5 fruit fly cellular contexts compared by ENCODE assay signal in genomic region chrX:9495945-9496445, dm6.
TF ChIP-seq lines count a peak whose summit lies in the region.

No protein-coding gene starts in this region.

- no peak for TF ChIP-seq CTCF in whole organism, embryonic (GFP tag; optimal IDR thresholded peaks at IDR 0.05; lab: Kevin White, UChicago)

TF ChIP-seq in whole organism, 6 proteins besides CTCF, POLR2A, EP300 and RAD21:
- TF ChIP-seq pan (optimal IDR thresholded peaks at IDR 0.05; lab: Kevin White, UChicago) (no peak), Dll (optimal IDR thresholded peaks at IDR 0.05; lab: Kevin White, UChicago) (peak; percentile 88), usp (GFP tag; optimal IDR thresholded peaks at IDR 0.05; lab: Kevin White, UChicago) (no peak), psq (optimal IDR thresholded peaks at IDR 0.05; lab: Kevin White, UChicago) (no peak), CG8478 (optimal IDR thresholded peaks at IDR 0.05; lab: Kevin White, UChicago) (no peak), EcR (GFP tag; optimal IDR thresholded peaks at IDR 0.05; lab: Kevin White, UChicago) (no peak)

TF ChIP-seq in whole organism, embryonic, 481 proteins besides CTCF, POLR2A, EP300 and RAD21 (continues in another document):
- no peak for TF ChIP-seq CHES-1-like (GFP tag; optimal IDR thresholded peaks at IDR 0.05; lab: Kevin White, UChicago)
- TF ChIP-seq Dad (GFP tag; optimal IDR thresholded peaks at IDR 0.05; lab: Kevin White, UChicago): no peak
- peak; percentile 37; the same call in 1 of the 3 replicates for TF ChIP-seq ci (GFP tag; IDR thresholded peaks at IDR 0.05; lab: Robert Waterston, UW)
- TF ChIP-seq CG5180 (GFP tag; optimal IDR thresholded peaks at IDR 0.05; lab: Kevin White, UChicago): peak; percentile 18
- TF ChIP-seq Fer2 (tag; optimal IDR thresholded peaks at IDR 0.05; lab: Kevin White, UChicago): no peak
- TF ChIP-seq psq (GFP tag; optimal IDR thresholded peaks at IDR 0.05; lab: Kevin White, UChicago): no peak
- no peak for TF ChIP-seq CG33557 (GFP tag; optimal IDR thresholded peaks at IDR 0.05; lab: Kevin White, UChicago)
- peak; percentile 63 for TF ChIP-seq pfk (GFP tag; optimal IDR thresholded peaks at IDR 0.05; lab: Kevin White, UChicago)
- no peak for TF ChIP-seq hbn (GFP tag; IDR thresholded peaks at IDR 0.05; lab: Robert Waterston, UW; ENCODE audit: partially characterized antibody)
- TF ChIP-seq Drgx (GFP tag; IDR thresholded peaks at IDR 0.05; lab: Robert Waterston, UW): peak; percentile 41; the same call in 1 of the 2 replicates
- peak; percentile 59 for TF ChIP-seq yki (optimal IDR thresholded peaks at IDR 0.05; lab: Kevin White, UChicago)
- peak; percentile 65 for TF ChIP-seq CG15479 (GFP tag; optimal IDR thresholded peaks at IDR 0.05; lab: Kevin White, UChicago)
- TF ChIP-seq inv (GFP tag; IDR thresholded peaks at IDR 0.05; lab: Robert Waterston, UW; ENCODE audit: partially characterized antibody): no peak
- TF ChIP-seq CG4404 (GFP tag; IDR thresholded peaks at IDR 0.05; lab: Robert Waterston, UW): no peak
- no peak for TF ChIP-seq CG7357 (GFP tag; IDR thresholded peaks at IDR 0.05; lab: Robert Waterston, UW)
- TF ChIP-seq CG13287 (GFP tag; IDR thresholded peaks at IDR 0.05; lab: Robert Waterston, UW; ENCODE audit: partially characterized antibody): no peak
- no peak for TF ChIP-seq lab (GFP tag; optimal IDR thresholded peaks at IDR 0.05; lab: Kevin White, UChicago)
- TF ChIP-seq zf30C (GFP tag; optimal IDR thresholded peaks at IDR 0.05; lab: Kevin White, UChicago): peak; percentile 36
- TF ChIP-seq CrebB (tag; optimal IDR thresholded peaks at IDR 0.05; lab: Kevin White, UChicago): no peak
- TF ChIP-seq vfl (GFP tag; optimal IDR thresholded peaks at IDR 0.05; lab: Kevin White, UChicago): peak; percentile 2
- TF ChIP-seq sr (GFP tag; IDR thresholded peaks at IDR 0.05; lab: Robert Waterston, UW): no peak

TF ChIP-seq in whole organism, prepupa, 60 proteins besides CTCF, POLR2A, EP300 and RAD21 (continues in another document):
- no peak for TF ChIP-seq fd85E (GFP tag; optimal IDR thresholded peaks at IDR 0.05; lab: Kevin White, UChicago)
- TF ChIP-seq net (GFP tag; optimal IDR thresholded peaks at IDR 0.05; lab: Kevin White, UChicago): peak; percentile 57
- TF ChIP-seq vri (GFP tag; optimal IDR thresholded peaks at IDR 0.05; lab: Kevin White, UChicago): peak; percentile 50
- TF ChIP-seq achi (GFP tag; optimal IDR thresholded peaks at IDR 0.05; lab: Kevin White, UChicago): peak; percentile 27
- peak; percentile 11 for TF ChIP-seq acj6 (GFP tag; optimal IDR thresholded peaks at IDR 0.05; lab: Kevin White, UChicago)
- TF ChIP-seq CG10631 (GFP tag; optimal IDR thresholded peaks at IDR 0.05; lab: Kevin White, UChicago): peak; percentile 28
- peak; percentile 37 for TF ChIP-seq lz (GFP tag; optimal IDR thresholded peaks at IDR 0.05; lab: Kevin White, UChicago)
- TF ChIP-seq Sox14 (GFP tag; optimal IDR thresholded peaks at IDR 0.05; lab: Kevin White, UChicago): peak; percentile 51
- no peak for TF ChIP-seq Blimp-1 (GFP tag; optimal IDR thresholded peaks at IDR 0.05; lab: Kevin White, UChicago)
- peak; percentile 36 for TF ChIP-seq Lpt (GFP tag; optimal IDR thresholded peaks at IDR 0.05; lab: Kevin White, UChicago)
- TF ChIP-seq Sox102F (GFP tag; optimal IDR thresholded peaks at IDR 0.05; lab: Kevin White, UChicago): peak; percentile 45
- TF ChIP-seq OdsH (GFP tag; optimal IDR thresholded peaks at IDR 0.05; lab: Kevin White, UChicago): peak; percentile 48
- TF ChIP-seq esn (GFP tag; optimal IDR thresholded peaks at IDR 0.05; lab: Kevin White, UChicago): peak; percentile 65
- TF ChIP-seq svp (GFP tag; lab: Kevin White, UChicago): peak; percentile 69
- TF ChIP-seq CG16779 (tag; optimal IDR thresholded peaks at IDR 0.05; lab: Kevin White, UChicago): peak; percentile 27
- TF ChIP-seq pdm3 (GFP tag; optimal IDR thresholded peaks at IDR 0.05; lab: Kevin White, UChicago): peak; percentile 58
- no peak for TF ChIP-seq Sox15 (GFP tag; optimal IDR thresholded peaks at IDR 0.05; lab: Kevin White, UChicago)
- peak; percentile 7 for TF ChIP-seq CG6854 (GFP tag; optimal IDR thresholded peaks at IDR 0.05; lab: Kevin White, UChicago)
- TF ChIP-seq Eip78C (GFP tag; lab: Kevin White, UChicago): peak; percentile 92
- peak; percentile 23 for TF ChIP-seq Ets96B (tag; optimal IDR thresholded peaks at IDR 0.05; lab: Kevin White, UChicago)
- TF ChIP-seq Gug (GFP tag; IDR thresholded peaks at IDR 0.05; lab: Robert Waterston, UW): no peak
- TF ChIP-seq cyc (GFP tag; optimal IDR thresholded peaks at IDR 0.05; lab: Kevin White, UChicago): peak; percentile 35
- TF ChIP-seq CG6276 (GFP tag; optimal IDR thresholded peaks at IDR 0.05; lab: Kevin White, UChicago): peak; percentile 5

TF ChIP-seq in whole organism, pupa, 21 proteins besides CTCF, POLR2A, EP300 and RAD21:
- TF ChIP-seq CG13204 (GFP tag; optimal IDR thresholded peaks at IDR 0.05; lab: Kevin White, UChicago): peak; percentile 56
- peak; percentile 49 for TF ChIP-seq CG17806 (tag; optimal IDR thresholded peaks at IDR 0.05; lab: Kevin White, UChicago)
- TF ChIP-seq Ets98B (GFP tag; IDR thresholded peaks at IDR 0.05; lab: Robert Waterston, UW): 0 out of 2 replicates have a peak, but pooled peaks have one; percentile 19
- peak; percentile 10; the same call in 1 of the 2 replicates for TF ChIP-seq CG32121 (GFP tag; IDR thresholded peaks at IDR 0.05; lab: Robert Waterston, UW)
- peak; percentile 37 for TF ChIP-seq CG14655 (GFP tag; optimal IDR thresholded peaks at IDR 0.05; lab: Kevin White, UChicago)
- TF ChIP-seq Snoo (tag; optimal IDR thresholded peaks at IDR 0.05; lab: Kevin White, UChicago): peak; percentile 56
- TF ChIP-seq CG8159 (tag; optimal IDR thresholded peaks at IDR 0.05; lab: Kevin White, UChicago): peak; percentile 63
- TF ChIP-seq CG12605 (GFP tag; IDR thresholded peaks at IDR 0.05; lab: Robert Waterston, UW): peak; percentile 47
- peak; percentile 31 for TF ChIP-seq EcR (GFP tag; optimal IDR thresholded peaks at IDR 0.05; lab: Kevin White, UChicago)
- no peak for TF ChIP-seq rn (GFP tag; IDR thresholded peaks at IDR 0.05; lab: Robert Waterston, UW)
- TF ChIP-seq CG10348 (GFP tag; IDR thresholded peaks at IDR 0.05; lab: Robert Waterston, UW): no peak
- no peak for TF ChIP-seq CG8301 (tag; optimal IDR thresholded peaks at IDR 0.05; lab: Kevin White, UChicago)
- TF ChIP-seq CG9948 (tag; optimal IDR thresholded peaks at IDR 0.05; lab: Kevin White, UChicago): peak; percentile 54
- peak; percentile 64 for TF ChIP-seq Pif1B (GFP tag; optimal IDR thresholded peaks at IDR 0.05; lab: Kevin White, UChicago)
- TF ChIP-seq gl (tag; optimal IDR thresholded peaks at IDR 0.05; lab: Kevin White, UChicago): peak; percentile 58
- TF ChIP-seq Pif1A (GFP tag; optimal IDR thresholded peaks at IDR 0.05; lab: Kevin White, UChicago): peak; percentile 60
- TF ChIP-seq D1 (tag; optimal IDR thresholded peaks at IDR 0.05; lab: Kevin White, UChicago): peak; percentile 60
- TF ChIP-seq CG34367 (tag; optimal IDR thresholded peaks at IDR 0.05; lab: Kevin White, UChicago): peak; percentile 62
- peak; percentile 23; the same call in 1 of the 3 replicates for TF ChIP-seq CG4496 (GFP tag; IDR thresholded peaks at IDR 0.05; lab: Robert Waterston, UW)
- no peak for TF ChIP-seq fd96Ca (GFP tag; IDR thresholded peaks at IDR 0.05; lab: Robert Waterston, UW)
- TF ChIP-seq CG15710 (tag; optimal IDR thresholded peaks at IDR 0.05; lab: Kevin White, UChicago): peak; percentile 62

TF ChIP-seq in whole organism, wandering third instar larva, 38 proteins besides CTCF, POLR2A, EP300 and RAD21:
- TF ChIP-seq dl (GFP tag; optimal IDR thresholded peaks at IDR 0.05; lab: Kevin White, UChicago; ENCODE audit: insufficient read depth in 1 of 2, partially characterized antibody in 2 of 2): peak; percentile 23 to 56
- peak; percentile 59 for TF ChIP-seq CrebA (GFP tag; optimal IDR thresholded peaks at IDR 0.05; lab: Kevin White, UChicago; ENCODE audit: borderline replicate concordance)
- TF ChIP-seq Rel (GFP tag; optimal IDR thresholded peaks at IDR 0.05; lab: Kevin White, UChicago): no peak
- no peak for TF ChIP-seq Rel (tag; optimal IDR thresholded peaks at IDR 0.05; lab: Kevin White, UChicago)
- TF ChIP-seq OdsH (GFP tag; optimal IDR thresholded peaks at IDR 0.05; lab: Kevin White, UChicago): peak; percentile 8
- no peak for TF ChIP-seq Jra (GFP tag; optimal IDR thresholded peaks at IDR 0.05; lab: Kevin White, UChicago)
- no peak for TF ChIP-seq tai (GFP tag; optimal IDR thresholded peaks at IDR 0.05; lab: Kevin White, UChicago)
- no peak for TF ChIP-seq brk (GFP tag; optimal IDR thresholded peaks at IDR 0.05; lab: Kevin White, UChicago)
- no peak for TF ChIP-seq Myc (optimal IDR thresholded peaks at IDR 0.05; lab: Kevin White, UChicago)
- TF ChIP-seq pan (optimal IDR thresholded peaks at IDR 0.05; lab: Kevin White, UChicago): no peak
- no peak for TF ChIP-seq lola (GFP tag; optimal IDR thresholded peaks at IDR 0.05; lab: Kevin White, UChicago)
- TF ChIP-seq Hr83 (GFP tag; optimal IDR thresholded peaks at IDR 0.05; lab: Kevin White, UChicago; ENCODE audit: poor library complexity, severe bottlenecking): no peak
- TF ChIP-seq jim (GFP tag; optimal IDR thresholded peaks at IDR 0.05; lab: Kevin White, UChicago): no peak
- TF ChIP-seq Sp1 (GFP tag; optimal IDR thresholded peaks at IDR 0.05; lab: Kevin White, UChicago): peak; percentile 49
- no peak for TF ChIP-seq sage (GFP tag; optimal IDR thresholded peaks at IDR 0.05; lab: Kevin White, UChicago)
- no peak for TF ChIP-seq Hr78 (GFP tag; optimal IDR thresholded peaks at IDR 0.05; lab: Kevin White, UChicago)
- TF ChIP-seq psq (GFP tag; optimal IDR thresholded peaks at IDR 0.05; lab: Kevin White, UChicago): peak; percentile 65
- TF ChIP-seq N (GFP tag; optimal IDR thresholded peaks at IDR 0.05; lab: Kevin White, UChicago): no peak
- peak; percentile 53 for TF ChIP-seq fru (GFP tag; optimal IDR thresholded peaks at IDR 0.05; lab: Kevin White, UChicago)
- TF ChIP-seq foxo (GFP tag; optimal IDR thresholded peaks at IDR 0.05; lab: Kevin White, UChicago): peak in 1 of 2 experiments; percentile 22
- peak; percentile 20 for TF ChIP-seq rgr (GFP tag; optimal IDR thresholded peaks at IDR 0.05; lab: Kevin White, UChicago)
- peak; percentile 1 for TF ChIP-seq br (GFP tag; optimal IDR thresholded peaks at IDR 0.05; lab: Kevin White, UChicago)
- TF ChIP-seq woc (GFP tag; optimal IDR thresholded peaks at IDR 0.05; lab: Kevin White, UChicago): peak; percentile 15
- peak; percentile 47 for TF ChIP-seq Vsx2 (GFP tag; optimal IDR thresholded peaks at IDR 0.05; lab: Kevin White, UChicago; ENCODE audit: partially characterized antibody)
- peak; percentile 3 for TF ChIP-seq ey (GFP tag; optimal IDR thresholded peaks at IDR 0.05; lab: Kevin White, UChicago)
- peak; percentile 60 for TF ChIP-seq Dif (GFP tag; optimal IDR thresholded peaks at IDR 0.05; lab: Kevin White, UChicago; ENCODE audit: partially characterized antibody)
- peak; percentile 36 for TF ChIP-seq h (GFP tag; optimal IDR thresholded peaks at IDR 0.05; lab: Kevin White, UChicago)
- TF ChIP-seq Mio (GFP tag; optimal IDR thresholded peaks at IDR 0.05; lab: Kevin White, UChicago): no peak
